Worm (Caenorhabditis elegans) whole organism, midembryonic: ENCODE data around the gene F38A6.4.

Experiments
- T22C8.4 ChIP-seq: fragments of 200-800 bp; sonication (Bioruptor generic); IDR thresholded peaks from 2 replicates; pipeline ENCODE4 v1.3.6; 2022; ENCODE audit warnings: missing genetic modification characterization, missing compliant biosample characterization
- cog-1 ChIP-seq: sonication (generic microtip); optimal IDR thresholded peaks from 2 replicates; lab custom pipeline; 2016; ENCODE audit warnings: missing genetic modification characterization, missing compliant biosample characterization
- flt-1 ChIP-seq: fragments of 200-800 bp; sonication (Bioruptor generic); IDR thresholded peaks from 2 replicates; pipeline ENCODE4 v1.3.6; 2022; ENCODE audit warnings: missing genetic modification characterization, missing compliant biosample characterization
- klf-2 ChIP-seq: fragments of 200-800 bp; sonication (Bioruptor generic); conservative IDR thresholded peaks from 2 replicates; pipeline ENCODE4 v1.3.6; 2022; ENCODE audit warnings: missing genetic modification reagents, missing genetic modification characterization, missing compliant biosample characterization
- ref-1 ChIP-seq: fragments of 200-800 bp; sonication (Bioruptor generic); conservative IDR thresholded peaks from 2 replicates; pipeline ENCODE4 v1.3.6; 2022; ENCODE audit warnings: missing genetic modification reagents, missing genetic modification characterization, missing compliant biosample characterization

- TF ChIP-seq flt-1 (GFP tag; lab: Robert Waterston, UW) (no peak), klf-2 (GFP tag; lab: Robert Waterston, UW) (no peak), ref-1 (no peak), T22C8.4 (GFP tag; lab: Robert Waterston, UW) (no peak), cog-1 (tag; lab: Kevin White, UChicago) (no peak)
Measured at ce11 chrV:20739387-20739786, 35.8 kb downstream of the F38A6.4 start.
